Fruit fly (Drosophila melanogaster) whole organism, adult: ENCODE results near the gene CheA75a.

Experiments
- CG12768 ChIP-seq: fragments of 200-800 bp; sonication (Bioruptor generic); optimal IDR thresholded peaks from 2 replicates; lab custom pipeline; 2017; ENCODE audit warnings: missing biosample characterization, missing genetic modification characterization, mild to moderate bottlenecking, moderate library complexity, missing genetic modification reagents
- CG14711 ChIP-seq: fragments of 200-800 bp; sonication (Bioruptor generic); optimal IDR thresholded peaks from 2 replicates; lab custom pipeline; 2018; ENCODE audit warnings: missing biosample characterization, mild to moderate bottlenecking, missing genetic modification characterization, moderate library complexity
- CG5204 ChIP-seq: fragments of 200-800 bp; sonication (Bioruptor generic); optimal IDR thresholded peaks from 2 replicates; lab custom pipeline; 2016; ENCODE audit warnings: missing biosample characterization, missing genetic modification characterization
- Hr96 ChIP-seq: fragments of 200-800 bp; sonication (Bioruptor generic); optimal IDR thresholded peaks from 2 replicates; lab custom pipeline; 2016; ENCODE audit warnings: missing biosample characterization, missing genetic modification characterization
- Mnt ChIP-seq: fragments of 200-800 bp; sonication (Bioruptor generic); optimal IDR thresholded peaks from 2 replicates; lab custom pipeline; 2016; ENCODE audit warnings: missing biosample characterization, mild to moderate bottlenecking, missing genetic modification characterization
- cnc ChIP-seq, 2 experiments: fragments of >200 bp; optimal IDR thresholded peaks; 2 replicates each; lab custom pipeline; 2017
- kay ChIP-seq: fragments of 200-800 bp; sonication (Bioruptor generic); peaks from one replicate; lab custom pipeline; 2016; ENCODE audit warnings: missing biosample characterization, missing genetic modification characterization, borderline replicate concordance
- ovo ChIP-seq: fragments of 200-800 bp; sonication (Bioruptor generic); optimal IDR thresholded peaks from 2 replicates; lab custom pipeline; 2016; ENCODE audit warnings: missing biosample characterization, missing genetic modification characterization
- tj ChIP-seq: fragments of 200-800 bp; sonication (Bioruptor generic); optimal IDR thresholded peaks from 3 replicates; lab custom pipeline; 2017; ENCODE audit warnings: missing biosample characterization, mild to moderate bottlenecking, missing genetic modification characterization, moderate library complexity

- no peak for TF ChIP-seq kay (GFP tag; lab: Kevin White, UChicago)
- no peak for TF ChIP-seq Mnt (GFP tag; lab: Kevin White, UChicago)
- no peak for TF ChIP-seq tj (GFP tag; lab: Kevin White, UChicago)
- TF ChIP-seq CG5204 = no peak
- TF ChIP-seq Hr96 = no peak
- no peak for TF ChIP-seq CG12768 (GFP tag; lab: Kevin White, UChicago)
- no peak for TF ChIP-seq CG14711
- no peak for TF ChIP-seq cnc (optimal IDR thresholded peaks at IDR 0.05; lab: Kevin White, UChicago)
- TF ChIP-seq ovo (GFP tag; lab: Kevin White, UChicago) = no peak
Observed at dm6 chr3L:18266462-18266861, 14.6 kb downstream of the CheA75a start.
